Worm (Caenorhabditis elegans): ENCODE data around the gene Y69H2.17.
A peak's percentile ranks its signal among the peaks of the same experiment; 100 is the strongest.

The Y69H2.17 gene

ce11 chrV:18706063-18706620, 21.4 kb downstream of the Y69H2.17 start, which contains the start of gene Y17D7C.1:
Y17D7C.1 (plus strand) TSS chrV:18706570.
- no peak for TF ChIP-seq daf-12 (tag; optimal IDR thresholded peaks at IDR 0.05)
- no peak for TF ChIP-seq nhr-25 (tag; optimal IDR thresholded peaks at IDR 0.05)
- no peak for TF ChIP-seq R02D3.7 (tag; optimal IDR thresholded peaks at IDR 0.05)
- no peak for TF ChIP-seq mdl-1 (tag; optimal IDR thresholded peaks at IDR 0.05)
- no peak for TF ChIP-seq unc-39 (tag; optimal IDR thresholded peaks at IDR 0.05)
- TF ChIP-seq nhr-12 (tag; optimal IDR thresholded peaks at IDR 0.05): no peak
- no peak for TF ChIP-seq snpc-4 (tag; optimal IDR thresholded peaks at IDR 0.05)
- no peak for TF ChIP-seq ceh-82 (tag; optimal IDR thresholded peaks at IDR 0.05)
- TF ChIP-seq lin-39 (tag; optimal IDR thresholded peaks at IDR 0.05): no peak
- TF ChIP-seq egl-5 (tag; optimal IDR thresholded peaks at IDR 0.05): no peak
- no peak for TF ChIP-seq lsy-12 (tag; optimal IDR thresholded peaks at IDR 0.05)
- TF ChIP-seq mml-1 (tag; optimal IDR thresholded peaks at IDR 0.05): no peak
- no peak for TF ChIP-seq unc-62 (GFP tag; optimal IDR thresholded peaks at IDR 0.05)
- no peak for TF ChIP-seq eor-1 (tag; optimal IDR thresholded peaks at IDR 0.05)

- TF ChIP-seq eor-1 (tag; optimal IDR thresholded peaks at IDR 0.05): no peak
- no peak for TF ChIP-seq ama-1 (optimal IDR thresholded peaks at IDR 0.05)
- no peak for TF ChIP-seq fkh-10 (GFP tag; optimal IDR thresholded peaks at IDR 0.05)
- no peak for TF ChIP-seq fkh-2 (tag; optimal IDR thresholded peaks at IDR 0.05)
- TF ChIP-seq nhr-77 (tag; optimal IDR thresholded peaks at IDR 0.05): no peak
- no peak for TF ChIP-seq unc-62 (GFP tag; optimal IDR thresholded peaks at IDR 0.05)
Measured at ce11 chrV:18708015-18708414, 23.3 kb downstream of the Y69H2.17 start.

- TF ChIP-seq nhr-23 (tag; optimal IDR thresholded peaks at IDR 0.05) (no peak), unc-62 (GFP tag; optimal IDR thresholded peaks at IDR 0.05) (no peak), ama-1 (optimal IDR thresholded peaks at IDR 0.05) (no peak), sea-2 (GFP tag; optimal IDR thresholded peaks at IDR 0.05) (no peak)
Measured at ce11 chrV:18709203-18709860, 24.6 kb downstream of the Y69H2.17 start, which contains the start of gene Y17D7C.6. Y17D7C.6 (plus strand) TSS chrV:18709810.

DNA sequence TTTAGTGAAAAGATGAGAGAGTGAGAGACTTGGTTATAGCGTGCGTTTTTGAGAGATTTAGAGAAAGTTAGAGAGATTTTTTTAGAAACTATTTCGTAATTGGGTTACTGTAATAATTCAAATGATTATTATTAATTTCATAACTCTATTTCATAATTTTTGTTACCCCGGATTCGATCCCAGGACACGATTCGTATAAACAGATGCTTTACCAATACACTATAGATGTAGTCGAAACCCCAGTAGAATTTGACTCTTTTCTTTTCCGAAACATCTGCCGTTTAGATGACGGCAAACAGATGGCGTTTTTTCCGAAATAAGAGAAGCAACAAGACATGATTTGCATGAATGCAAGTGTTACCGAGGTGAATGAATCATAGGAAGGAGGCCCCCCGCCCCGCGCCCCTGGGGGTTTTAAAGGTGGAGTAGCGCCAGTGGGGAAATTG, 25.3 kb downstream of the Y69H2.17 start:
- TF ChIP-seq snpc-4 (tag; optimal IDR thresholded peaks at IDR 0.05) (peak; percentile 27), unc-39 (tag; optimal IDR thresholded peaks at IDR 0.05) (no peak), nhr-11 (tag; optimal IDR thresholded peaks at IDR 0.05) (no peak), elt-3 (tag; optimal IDR thresholded peaks at IDR 0.05) (no peak), ceh-16 (tag; optimal IDR thresholded peaks at IDR 0.05) (no peak), nhr-28 (tag; optimal IDR thresholded peaks at IDR 0.05) (no peak), sea-2 (GFP tag; optimal IDR thresholded peaks at IDR 0.05) (no peak), nhr-23 (tag; optimal IDR thresholded peaks at IDR 0.05) (no peak), nhr-76 (tag; optimal IDR thresholded peaks at IDR 0.05) (no peak), R02D3.7 (tag; optimal IDR thresholded peaks at IDR 0.05) (no peak), lsy-12 (tag; optimal IDR thresholded peaks at IDR 0.05) (no peak), fkh-2 (tag; optimal IDR thresholded peaks at IDR 0.05) (no peak), hmg-11 (tag; optimal IDR thresholded peaks at IDR 0.05) (peak; percentile 19), unc-62 (GFP tag; optimal IDR thresholded peaks at IDR 0.05) (no peak)

DNA sequence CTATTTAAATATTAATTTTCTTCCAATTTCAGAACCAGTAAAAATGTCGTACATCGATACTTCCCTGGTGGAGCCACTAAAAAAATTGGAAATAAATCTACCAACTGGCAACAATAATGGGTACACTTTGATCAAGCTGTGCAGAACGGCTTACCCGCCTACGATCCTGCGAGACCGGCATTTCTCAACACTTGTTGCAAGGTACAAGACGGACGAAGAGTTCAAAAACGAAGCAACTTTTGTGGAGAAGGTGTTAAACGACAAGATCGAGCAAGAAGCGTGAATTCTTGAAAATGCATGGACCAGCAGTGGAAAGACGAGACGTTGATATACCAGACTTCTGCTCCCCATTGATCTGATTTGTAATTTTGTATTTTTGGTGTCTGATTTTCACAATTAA, 26.6 kb downstream of the Y69H2.17 start:
- no peak for TF ChIP-seq ceh-16 (tag; optimal IDR thresholded peaks at IDR 0.05)
- TF ChIP-seq mdl-1 (tag; optimal IDR thresholded peaks at IDR 0.05): no peak
- TF ChIP-seq snpc-4 (tag; optimal IDR thresholded peaks at IDR 0.05): no peak
- no peak for TF ChIP-seq eor-1 (tag; optimal IDR thresholded peaks at IDR 0.05)
- no peak for TF ChIP-seq nfya-1 (tag; optimal IDR thresholded peaks at IDR 0.05; ENCODE audit: insufficient read depth)
- TF ChIP-seq R02D3.7 (tag; optimal IDR thresholded peaks at IDR 0.05): no peak
- no peak for TF ChIP-seq mml-1 (tag; optimal IDR thresholded peaks at IDR 0.05)
- no peak for TF ChIP-seq skn-1 (tag; optimal IDR thresholded peaks at IDR 0.05)
- TF ChIP-seq nhr-76 (tag; optimal IDR thresholded peaks at IDR 0.05): no peak
- TF ChIP-seq ztf-11 (tag; optimal IDR thresholded peaks at IDR 0.05): no peak
- TF ChIP-seq tbx-2 (tag; optimal IDR thresholded peaks at IDR 0.05): no peak

ce11 chrV:18712118-18712517, 27.4 kb downstream of the Y69H2.17 start:
- peak; percentile 10 for TF ChIP-seq fkh-2 (tag; optimal IDR thresholded peaks at IDR 0.05)
- no peak for TF ChIP-seq elt-1 (tag; optimal IDR thresholded peaks at IDR 0.05)
- TF ChIP-seq fkh-10 (GFP tag; optimal IDR thresholded peaks at IDR 0.05): no peak
